Worm (Caenorhabditis elegans): Measurements from ENCODE around the gene Y37E11B.7.

Gene Y37E11B.7

ce11 chrIV:3644863-3645378 is 45.0 kb upstream of the Y37E11B.7 start:
- no peak for TF ChIP-seq nhr-179 (tag; optimal IDR thresholded peaks at IDR 0.05)
- 0 out of 2 replicates have a peak, but pooled peaks have one; percentile 28 for TF ChIP-seq Y95B8A.8 (GFP tag; IDR thresholded peaks at IDR 0.05)
- 0 out of 2 replicates have a peak, but pooled peaks have one; percentile 21 for TF ChIP-seq madf-6 (GFP tag; IDR thresholded peaks at IDR 0.05)
- no peak for TF ChIP-seq sptf-2 (GFP tag; optimal IDR thresholded peaks at IDR 0.05)
- TF ChIP-seq aptf-2 (GFP tag; conservative IDR thresholded peaks at IDR 0.05) = no peak
- TF ChIP-seq ama-1 (optimal IDR thresholded peaks at IDR 0.05) = peak; percentile 74
- TF ChIP-seq ama-1 (GFP tag; optimal IDR thresholded peaks at IDR 0.05) = no peak
- 0 out of 2 replicates have a peak, but pooled peaks have one; percentile 13 for TF ChIP-seq B0336.3 (GFP tag; IDR thresholded peaks at IDR 0.05)
- TF ChIP-seq pha-4 (tag; optimal IDR thresholded peaks at IDR 0.05) = no peak
- TF ChIP-seq hmg-1.2 (GFP tag; IDR thresholded peaks at IDR 0.05) = 0 out of 2 replicates have a peak, but pooled peaks have one; percentile 4
- no peak for TF ChIP-seq F33H1.4 (GFP tag; IDR thresholded peaks at IDR 0.05)
- peak in 1 of 3 experiments; percentile 38 for TF ChIP-seq lin-35 (GFP tag; optimal IDR thresholded peaks at IDR 0.05)
- 0 out of 2 replicates have a peak, but pooled peaks have one; percentile 38 for TF ChIP-seq Y79H2A.3 (GFP tag; conservative IDR thresholded peaks at IDR 0.05)
- TF ChIP-seq nfyb-1 (GFP tag; IDR thresholded peaks at IDR 0.05) = peak; percentile 31; the same call in 1 of the 2 replicates
- no peak for TF ChIP-seq hlh-12 (tag; optimal IDR thresholded peaks at IDR 0.05)
- TF ChIP-seq lin-54 (GFP tag; optimal IDR thresholded peaks at IDR 0.05) = peak; percentile 16
- TF ChIP-seq let-607 (tag; optimal IDR thresholded peaks at IDR 0.05) = no peak
- no peak for TF ChIP-seq T07F8.4 (tag; optimal IDR thresholded peaks at IDR 0.05)

- no peak for TF ChIP-seq snpc-1.3 (tag; optimal IDR thresholded peaks at IDR 0.05; ENCODE audit: insufficient read depth)
- no peak for TF ChIP-seq hsf-1 (GFP tag; IDR thresholded peaks at IDR 0.05)
- TF ChIP-seq B0019.2 (GFP tag; conservative IDR thresholded peaks at IDR 0.05) = no peak
- TF ChIP-seq Y95B8A.8 (GFP tag; IDR thresholded peaks at IDR 0.05) = no peak
- no peak for TF ChIP-seq nfya-1 (tag; optimal IDR thresholded peaks at IDR 0.05; ENCODE audit: borderline replicate concordance, insufficient read depth)
- no peak for TF ChIP-seq ztf-3 (GFP tag; optimal IDR thresholded peaks at IDR 0.05)
- no peak for TF ChIP-seq ztf-22 (GFP tag; optimal IDR thresholded peaks at IDR 0.05)
- TF ChIP-seq egl-44 (GFP tag; IDR thresholded peaks at IDR 0.05) = no peak
- no peak for TF ChIP-seq sea-2 (GFP tag; IDR thresholded peaks at IDR 0.05)
- no peak for TF ChIP-seq bed-2 (GFP tag; IDR thresholded peaks at IDR 0.05)
- no peak for TF ChIP-seq F49E8.2 (tag; optimal IDR thresholded peaks at IDR 0.05; ENCODE audit: insufficient read depth)
- TF ChIP-seq sdz-38 (tag; optimal IDR thresholded peaks at IDR 0.05) = no peak
- no peak for TF ChIP-seq F57A8.1 (GFP tag; optimal IDR thresholded peaks at IDR 0.05)
- no peak for TF ChIP-seq F55B11.4 (tag; optimal IDR thresholded peaks at IDR 0.05; ENCODE audit: borderline replicate concordance, insufficient read depth)
- no peak for TF ChIP-seq ceh-40 (GFP tag; IDR thresholded peaks at IDR 0.05)
- no peak for TF ChIP-seq akir-1 (GFP tag; optimal IDR thresholded peaks at IDR 0.05)
- TF ChIP-seq mes-4 (tag; optimal IDR thresholded peaks at IDR 0.05) = no peak
- TF ChIP-seq Y56A3A.18 (GFP tag; IDR thresholded peaks at IDR 0.05) = no peak
These were observed 42.2 kb upstream of the Y37E11B.7 start, which contains the start of gene CC8.3 for ce11 chrIV:3642189-3642588. CC8.3 (minus strand) TSS chrIV:3642289.

ce11 chrIV:3638250-3638926 is 38.4 kb upstream of the Y37E11B.7 start:
- peak; percentile 35; the same call in 1 of the 2 replicates for TF ChIP-seq egrh-3 (GFP tag; IDR thresholded peaks at IDR 0.05)
- TF ChIP-seq somi-1 (GFP tag; optimal IDR thresholded peaks at IDR 0.05) = no peak
- TF ChIP-seq snpc-1.3 (tag; optimal IDR thresholded peaks at IDR 0.05; ENCODE audit: insufficient read depth) = no peak
- TF ChIP-seq zfh-2 (GFP tag; conservative IDR thresholded peaks at IDR 0.05) = peak; percentile 90
- TF ChIP-seq madf-3 (GFP tag; IDR thresholded peaks at IDR 0.05) = no peak
